Worm (Caenorhabditis elegans): ENCODE data around the gene Y38E10A.35.

DNA sequence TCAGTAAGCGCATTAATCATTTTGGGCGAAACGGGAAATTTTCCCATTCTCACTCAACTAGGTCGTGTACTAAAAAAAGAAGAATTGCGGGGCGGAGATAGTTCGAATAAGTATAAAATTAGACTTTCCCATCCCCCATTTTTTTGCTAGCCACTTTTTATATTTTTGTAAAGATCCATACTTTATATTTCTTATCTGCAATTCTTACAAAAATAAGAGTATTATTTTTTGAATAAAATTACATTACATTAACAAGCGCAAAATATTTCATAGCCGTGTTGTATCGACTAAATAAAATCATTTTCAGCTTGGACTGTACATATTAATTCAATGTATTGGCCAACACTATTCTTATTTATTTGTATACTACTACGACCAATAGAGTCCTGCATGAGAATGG is 17.1 kb downstream of the Y38E10A.35 start, which contains the start of gene F49C5.11:
- TF ChIP-seq mep-1 (tag; optimal IDR thresholded peaks at IDR 0.05) (no peak), nhr-28 (tag; optimal IDR thresholded peaks at IDR 0.05) (no peak), tbx-2 (tag; optimal IDR thresholded peaks at IDR 0.05) (no peak), rnt-1 (tag; optimal IDR thresholded peaks at IDR 0.05) (no peak), lsy-2 (tag; optimal IDR thresholded peaks at IDR 0.05) (no peak), ama-1 (optimal IDR thresholded peaks at IDR 0.05) (no peak), alr-1 (tag; optimal IDR thresholded peaks at IDR 0.05; ENCODE audit: borderline replicate concordance) (no peak), tlp-1 (tag; optimal IDR thresholded peaks at IDR 0.05) (no peak), ztf-11 (tag; optimal IDR thresholded peaks at IDR 0.05) (no peak), egl-27 (tag; optimal IDR thresholded peaks at IDR 0.05) (no peak), elt-2 (tag; optimal IDR thresholded peaks at IDR 0.05) (no peak), lin-39 (tag; optimal IDR thresholded peaks at IDR 0.05) (no peak), lin-13 (GFP tag; optimal IDR thresholded peaks at IDR 0.05) (no peak)
